Fruit fly (Drosophila melanogaster) whole organism, wandering third instar larva: ENCODE results near the gene RpLP1.
A peak's percentile ranks its signal among the peaks of the same experiment; 100 is the strongest.

Source experiments
- Abd-B ChIP-seq: fragments of >200 bp; optimal IDR thresholded peaks from 2 replicates; lab custom pipeline; 2017; ENCODE audit warnings: missing biosample characterization, missing genetic modification characterization
- CG32264 ChIP-seq: fragments of 200-800 bp; sonication (Bioruptor generic); optimal IDR thresholded peaks from 2 replicates; lab custom pipeline; 2016; ENCODE audit warnings: missing biosample characterization, missing genetic modification characterization
- CG9705 ChIP-seq: fragments of 200-800 bp; sonication (Bioruptor generic); optimal IDR thresholded peaks from 2 replicates; lab custom pipeline; 2018; ENCODE audit warnings: missing biosample characterization, mild to moderate bottlenecking, missing genetic modification characterization
- CrebA ChIP-seq: fragments of 200-800 bp; sonication (Bioruptor generic); optimal IDR thresholded peaks from 2 replicates; lab custom pipeline; 2016; ENCODE audit warnings: missing biosample characterization, mild to moderate bottlenecking, missing genetic modification characterization, borderline replicate concordance
- Dfd ChIP-seq: fragments of >200 bp; optimal IDR thresholded peaks from 2 replicates; lab custom pipeline; 2017; ENCODE audit warnings: missing biosample characterization, missing genetic modification characterization
- GATAd ChIP-seq: sonication (Bioruptor generic); optimal IDR thresholded peaks from 2 replicates; lab custom pipeline; 2016; ENCODE audit warnings: missing biosample characterization, missing genetic modification characterization
- HLH106 ChIP-seq: fragments of 200-800 bp; optimal IDR thresholded peaks from 3 replicates; lab custom pipeline; 2019; ENCODE audit warnings: missing biosample characterization, mild to moderate bottlenecking, missing genetic modification characterization, moderate library complexity
- Hnf4 ChIP-seq: fragments of 200-800 bp; sonication (Bioruptor generic); optimal IDR thresholded peaks from 2 replicates; lab custom pipeline; 2016; ENCODE audit warnings: missing biosample characterization, mild to moderate bottlenecking, missing genetic modification characterization
- Hr83 ChIP-seq: fragments of 200-300 bp; sonication (Bioruptor generic); optimal IDR thresholded peaks from 2 replicates; lab custom pipeline; 2016; ENCODE audit warnings: missing biosample characterization, mild to moderate bottlenecking, missing genetic modification characterization, moderate library complexity; ENCODE audit not compliant: poor library complexity, severe bottlenecking
- Myc ChIP-seq: fragments of >200 bp; optimal IDR thresholded peaks from 2 replicates; lab custom pipeline; 2017
- N ChIP-seq: fragments of >200 bp; optimal IDR thresholded peaks from 2 replicates; lab custom pipeline; 2018; ENCODE audit warnings: missing biosample characterization, missing external identifiers, missing genetic modification characterization
- OdsH ChIP-seq: fragments of 200-800 bp; sonication (Bioruptor generic); optimal IDR thresholded peaks from 2 replicates; lab custom pipeline; 2016; ENCODE audit warnings: missing biosample characterization, mild to moderate bottlenecking, missing genetic modification characterization
- Rel ChIP-seq, 2 experiments: fragments of 200-800 bp; sonication (Bioruptor generic) in 1 of 2; optimal IDR thresholded peaks; 2 replicates in 1 of 2; 3 replicates in 1 of 2; lab custom pipeline; 2016 to 2019; ENCODE audit warnings: mild to moderate bottlenecking in 2 of 2, missing biosample characterization in 2 of 2, missing genetic modification characterization in 2 of 2, moderate library complexity in 1 of 2
- Sp1 ChIP-seq: fragments of 200-800 bp; sonication (Bioruptor generic); optimal IDR thresholded peaks from 3 replicates; lab custom pipeline; 2019; ENCODE audit warnings: missing biosample characterization, mild to moderate bottlenecking, missing genetic modification characterization, moderate library complexity
- Vsx2 ChIP-seq: fragments of 200-300, 225-300 bp; sonication (Bioruptor generic); optimal IDR thresholded peaks from 2 replicates; lab custom pipeline; 2018; ENCODE audit warnings: missing biosample characterization, missing genetic modification characterization; ENCODE audit not compliant: partially characterized antibody
- br ChIP-seq: fragments of 200-800 bp; sonication (Bioruptor generic); optimal IDR thresholded peaks from 2 replicates; lab custom pipeline; 2016; ENCODE audit warnings: missing biosample characterization, missing genetic modification characterization
- brk ChIP-seq: fragments of 200-800 bp; sonication (Bioruptor generic); optimal IDR thresholded peaks from 2 replicates; lab custom pipeline; 2016; ENCODE audit warnings: missing biosample characterization, mild to moderate bottlenecking, missing genetic modification characterization
- dl ChIP-seq, 2 experiments: fragments of 175-275, 200-275 bp in 1 of 2; fragments of 200-275 bp in 1 of 2; sonication (Bioruptor generic); optimal IDR thresholded peaks; lab custom pipeline; 2018; ENCODE audit warnings: mild to moderate bottlenecking in 2 of 2, missing biosample characterization in 2 of 2, missing genetic modification characterization in 2 of 2, moderate library complexity in 2 of 2; ENCODE audit not compliant: partially characterized antibody in 2 of 2, insufficient read depth in 1 of 2
- dmrt93B ChIP-seq: fragments of 200-800 bp; sonication (Bioruptor generic); optimal IDR thresholded peaks from 2 replicates; lab custom pipeline; 2018; ENCODE audit warnings: missing biosample characterization, mild to moderate bottlenecking, missing genetic modification characterization
- dsf ChIP-seq: sonication (Bioruptor generic); optimal IDR thresholded peaks from 2 replicates; lab custom pipeline; 2016; ENCODE audit warnings: missing biosample characterization, missing genetic modification characterization, borderline replicate concordance
- ey ChIP-seq: fragments of 200-800 bp; sonication (Bioruptor generic); optimal IDR thresholded peaks from 2 replicates; lab custom pipeline; 2016; ENCODE audit warnings: missing biosample characterization, missing genetic modification characterization
- foxo ChIP-seq, 2 experiments: fragments of 200-800 bp; sonication (Bioruptor generic); optimal IDR thresholded peaks; 2 replicates in 1 of 2; 3 replicates in 1 of 2; lab custom pipeline; 2016 to 2017; ENCODE audit warnings: missing biosample characterization in 2 of 2, missing genetic modification characterization in 2 of 2
- fru ChIP-seq: fragments of 200-800 bp; sonication (Bioruptor generic); optimal IDR thresholded peaks from 3 replicates; lab custom pipeline; 2016; ENCODE audit warnings: missing biosample characterization, mild to moderate bottlenecking, missing genetic modification characterization
- h ChIP-seq: fragments of 200-800 bp; sonication (Bioruptor generic); optimal IDR thresholded peaks from 3 replicates; lab custom pipeline; 2016; ENCODE audit warnings: missing biosample characterization, mild to moderate bottlenecking, missing genetic modification characterization
- jim ChIP-seq: fragments of 175-275, 200-325 bp; sonication (Bioruptor generic); optimal IDR thresholded peaks from 2 replicates; lab custom pipeline; 2016; ENCODE audit warnings: missing biosample characterization, mild to moderate bottlenecking, missing genetic modification characterization
- lola ChIP-seq: fragments of >200 bp; optimal IDR thresholded peaks from 2 replicates; lab custom pipeline; 2017; ENCODE audit warnings: missing biosample characterization, missing genetic modification characterization
- pan ChIP-seq: fragments of >200 bp; optimal IDR thresholded peaks from 2 replicates; lab custom pipeline; 2017
- psq ChIP-seq: fragments of 200-800 bp; sonication (Bioruptor generic); optimal IDR thresholded peaks from 3 replicates; lab custom pipeline; 2017; ENCODE audit warnings: missing biosample characterization, mild to moderate bottlenecking, missing genetic modification characterization, moderate library complexity
- rgr ChIP-seq: fragments of 200-800 bp; sonication (Bioruptor generic); optimal IDR thresholded peaks from 3 replicates; lab custom pipeline; 2016; ENCODE audit warnings: missing biosample characterization, mild to moderate bottlenecking, missing genetic modification characterization
- sage ChIP-seq: fragments of 200-800 bp; sonication (Bioruptor generic); optimal IDR thresholded peaks from 2 replicates; lab custom pipeline; 2016; ENCODE audit warnings: missing biosample characterization, mild to moderate bottlenecking, missing genetic modification characterization
- sv ChIP-seq: fragments of 200-800 bp; sonication (Bioruptor generic); optimal IDR thresholded peaks from 3 replicates; lab custom pipeline; 2016; ENCODE audit warnings: missing biosample characterization, missing genetic modification characterization
- tai ChIP-seq: sonication (Bioruptor generic); optimal IDR thresholded peaks from 2 replicates; lab custom pipeline; 2016; ENCODE audit warnings: missing biosample characterization, missing genetic modification characterization
- usp ChIP-seq: fragments of >200 bp; optimal IDR thresholded peaks from 2 replicates; lab custom pipeline; 2017; ENCODE audit warnings: missing biosample characterization, missing genetic modification characterization
- woc ChIP-seq: sonication (Bioruptor generic); optimal IDR thresholded peaks from 2 replicates; lab custom pipeline; 2016; ENCODE audit warnings: missing biosample characterization, mild to moderate bottlenecking, missing genetic modification characterization

Gene RpLP1

DNA sequence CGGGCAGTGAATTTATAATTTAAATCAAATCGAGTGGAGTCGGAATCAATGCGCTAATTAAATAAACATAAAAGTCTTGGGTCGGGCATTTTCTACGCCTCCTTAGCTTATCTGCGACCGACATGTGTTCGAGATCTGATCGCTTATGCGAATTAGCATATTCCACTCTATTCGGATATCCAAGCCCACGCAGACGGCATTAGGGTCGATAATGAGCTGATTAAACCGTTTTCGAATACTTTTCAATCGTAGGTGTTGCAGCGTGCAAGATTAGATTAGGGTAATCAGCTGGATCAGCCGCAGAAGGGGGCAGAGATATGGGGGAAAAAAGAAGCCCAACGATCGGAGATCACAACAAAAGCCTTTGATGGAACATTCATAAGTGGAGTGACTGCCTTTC is 29.2 kb upstream of the RpLP1 start:
- TF ChIP-seq h (GFP tag; lab: Kevin White, UChicago) (no peak), ey (no peak), OdsH (GFP tag; lab: Kevin White, UChicago) (no peak), Myc (lab: Kevin White, UChicago) (no peak), Dfd (GFP tag; lab: Kevin White, UChicago) (no peak), br (GFP tag; lab: Kevin White, UChicago) (no peak), rgr (GFP tag; lab: Kevin White, UChicago) (no peak), tai (GFP tag; lab: Kevin White, UChicago) (no peak), Vsx2 (GFP tag; lab: Kevin White, UChicago) (no peak), fru (GFP tag; lab: Kevin White, UChicago) (no peak), GATAd (no peak), sv (no peak), N (GFP tag; lab: Kevin White, UChicago) (no peak), pan (lab: Kevin White, UChicago) (no peak), dsf (GFP tag; lab: Kevin White, UChicago) (no peak), CG9705 (GFP tag; lab: Kevin White, UChicago) (no peak), lola (GFP tag; lab: Kevin White, UChicago) (no peak), Rel (GFP tag; optimal IDR thresholded peaks at IDR 0.05; lab: Kevin White, UChicago) (no peak), Rel (tag; optimal IDR thresholded peaks at IDR 0.05; lab: Kevin White, UChicago) (no peak), usp (GFP tag; lab: Kevin White, UChicago) (no peak)

DNA sequence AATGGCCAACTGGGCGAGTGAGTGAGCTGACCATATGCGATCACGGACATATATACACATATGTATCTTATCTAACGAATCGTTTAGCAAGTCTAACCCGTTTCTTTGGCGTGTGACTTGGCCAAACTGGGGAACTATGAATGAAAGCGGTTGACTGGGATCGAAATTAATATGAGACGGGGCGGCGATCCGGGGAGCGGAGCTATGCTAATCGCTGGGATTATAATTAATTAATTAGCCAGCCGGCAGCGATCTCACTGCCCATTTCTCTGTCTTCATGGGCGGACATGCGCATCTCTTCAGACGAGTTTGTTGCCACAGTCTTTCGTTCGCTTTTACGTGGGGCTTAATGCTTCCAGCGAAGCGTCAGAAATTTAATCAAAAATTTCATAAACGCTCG is 27.2 kb upstream of the RpLP1 start:
- TF ChIP-seq Myc (lab: Kevin White, UChicago) (no peak), psq (GFP tag; lab: Kevin White, UChicago) (no peak), HLH106 (no peak), h (GFP tag; lab: Kevin White, UChicago) (no peak), Vsx2 (GFP tag; lab: Kevin White, UChicago) (no peak), Hnf4 (no peak), tai (GFP tag; lab: Kevin White, UChicago) (no peak), pan (lab: Kevin White, UChicago) (no peak), CG32264 (GFP tag; lab: Kevin White, UChicago) (no peak), brk (GFP tag; lab: Kevin White, UChicago) (no peak), sv (no peak), Hr83 (GFP tag; lab: Kevin White, UChicago) (no peak), Abd-B (GFP tag; lab: Kevin White, UChicago) (no peak), lola (GFP tag; lab: Kevin White, UChicago) (no peak), Rel (GFP tag; optimal IDR thresholded peaks at IDR 0.05; lab: Kevin White, UChicago) (no peak), Rel (tag; optimal IDR thresholded peaks at IDR 0.05; lab: Kevin White, UChicago) (no peak), dsf (GFP tag; lab: Kevin White, UChicago) (no peak), usp (GFP tag; lab: Kevin White, UChicago) (no peak), br (GFP tag; lab: Kevin White, UChicago) (no peak), dmrt93B (GFP tag; lab: Kevin White, UChicago) (no peak)

DNA sequence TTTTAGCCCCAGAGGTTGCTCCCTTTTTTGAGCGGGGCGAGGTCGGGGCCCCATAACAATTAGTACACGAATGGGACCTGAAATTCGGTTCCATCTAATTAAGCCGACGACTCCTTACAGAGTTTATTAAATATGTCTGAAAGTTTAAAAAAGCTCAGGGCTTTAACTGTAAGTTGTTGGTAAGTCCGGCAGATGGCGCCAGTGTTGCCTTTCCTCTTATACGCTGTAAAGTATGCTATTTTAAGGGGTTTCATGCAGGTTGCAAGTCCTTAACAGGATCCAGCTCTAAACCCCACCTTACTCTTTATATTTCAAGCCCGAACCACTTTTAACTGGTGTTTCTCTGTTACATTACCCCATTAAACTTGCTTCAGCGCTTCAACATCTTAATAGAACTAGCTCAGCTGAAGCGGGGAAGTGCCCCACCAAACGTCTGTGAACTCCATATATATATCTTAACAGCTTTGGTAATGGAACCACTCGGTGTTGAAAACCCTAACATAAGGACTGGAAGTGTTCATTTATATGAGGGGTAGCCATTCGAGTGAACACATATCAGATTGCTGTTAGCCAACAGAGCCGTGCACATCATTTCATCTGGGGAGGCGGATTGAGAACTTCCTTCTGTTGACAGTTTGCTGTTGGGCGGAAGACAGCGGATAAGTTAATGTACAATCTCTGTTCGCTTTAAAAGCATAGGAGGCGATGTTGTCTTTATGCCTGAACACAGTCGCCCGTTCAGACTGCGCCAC is 24.2 kb upstream of the RpLP1 start:
- no peak for TF ChIP-seq brk (GFP tag; lab: Kevin White, UChicago)
- TF ChIP-seq woc = no peak
- peak; percentile 13 for TF ChIP-seq Myc (lab: Kevin White, UChicago)

DNA sequence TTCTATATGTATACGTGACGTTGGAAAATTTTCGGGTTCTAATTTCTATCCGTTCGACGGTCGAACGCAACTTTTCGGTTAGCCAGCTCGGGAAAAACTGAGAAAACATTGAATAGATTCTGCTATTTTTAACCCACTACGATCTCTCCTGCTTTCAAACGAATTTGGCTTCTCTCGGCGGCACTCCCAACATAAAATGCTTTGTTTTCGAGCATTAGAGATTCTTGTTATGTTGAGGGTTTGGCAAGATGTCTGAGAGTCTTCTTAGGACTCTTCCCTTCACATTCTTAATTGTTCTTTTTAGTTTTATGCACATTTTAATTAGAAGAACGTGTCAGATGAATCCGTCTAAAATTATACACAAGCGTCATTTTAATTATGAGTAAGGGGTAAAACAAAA is 17.7 kb upstream of the RpLP1 start, which contains the start of gene CG4213:
TSS of gene CG4213 (minus strand) at position 101 of the 400 bp plus-strand sequence.
- no peak for TF ChIP-seq sv
- no peak for TF ChIP-seq CrebA (GFP tag; lab: Kevin White, UChicago)
- no peak for TF ChIP-seq sage (GFP tag; lab: Kevin White, UChicago)
- no peak for TF ChIP-seq Vsx2 (GFP tag; lab: Kevin White, UChicago)
- no peak for TF ChIP-seq CG9705 (GFP tag; lab: Kevin White, UChicago)
- no peak for TF ChIP-seq Abd-B (GFP tag; lab: Kevin White, UChicago)
- no peak for TF ChIP-seq lola (GFP tag; lab: Kevin White, UChicago)
- TF ChIP-seq foxo (GFP tag; optimal IDR thresholded peaks at IDR 0.05; lab: Kevin White, UChicago) = no peak
- TF ChIP-seq Hnf4 = no peak
- no peak for TF ChIP-seq N (GFP tag; lab: Kevin White, UChicago)
- TF ChIP-seq dmrt93B (GFP tag; lab: Kevin White, UChicago) = no peak
- no peak for TF ChIP-seq dl (GFP tag; optimal IDR thresholded peaks at IDR 0.05; lab: Kevin White, UChicago; ENCODE audit: insufficient read depth in 1 of 2, partially characterized antibody in 2 of 2)
- no peak for TF ChIP-seq jim
- no peak for TF ChIP-seq pan (lab: Kevin White, UChicago)
- TF ChIP-seq Sp1 (GFP tag; lab: Kevin White, UChicago) = no peak
- TF ChIP-seq Myc (lab: Kevin White, UChicago) = no peak
- TF ChIP-seq usp (GFP tag; lab: Kevin White, UChicago) = no peak
